Worm (Caenorhabditis elegans) whole organism, L1 larva: Measurements from ENCODE around the gene C31B8.1.

Experiments
- Y116A8C.19 ChIP-seq: sonication (generic microtip); optimal IDR thresholded peaks from 2 replicates; lab custom pipeline; 2016; ENCODE audit warnings: missing compliant biosample characterization, missing genetic modification characterization, borderline replicate concordance
- alr-1 ChIP-seq: fragments of 200-800 bp; sonication (Bioruptor generic); optimal IDR thresholded peaks from 2 replicates; lab custom pipeline; 2018; ENCODE audit warnings: borderline replicate concordance, mild to moderate bottlenecking, missing genetic modification characterization, missing compliant biosample characterization
- aly-2 ChIP-seq: fragments of 150-350 bp; optimal IDR thresholded peaks from 2 replicates; lab custom pipeline; 2014; ENCODE audit warnings: missing biosample characterization, missing genetic modification characterization
- ama-1 ChIP-seq: fragments of 150-350 bp; optimal IDR thresholded peaks from 2 replicates; lab custom pipeline; 2014
- ceh-8 ChIP-seq: fragments of 200-800 bp; sonication (Bioruptor generic); optimal IDR thresholded peaks from 2 replicates; lab custom pipeline; 2018; ENCODE audit warnings: mild to moderate bottlenecking, missing genetic modification characterization, moderate library complexity, missing compliant biosample characterization
- ces-1 ChIP-seq: fragments of 150-350 bp; optimal IDR thresholded peaks from 2 replicates; lab custom pipeline; 2014; ENCODE audit warnings: missing biosample characterization, missing genetic modification reagents, missing genetic modification characterization
- dpl-1 ChIP-seq, 3 experiments: fragments of 150-350 bp in 2 of 3; sonication (generic microtip) in 1 of 3; optimal IDR thresholded peaks; 2 replicates each; lab custom pipeline; 2014 to 2017; ENCODE audit warnings: missing biosample characterization in 3 of 3, missing genetic modification characterization in 3 of 3, missing genetic modification reagents in 3 of 3
- dsc-1 ChIP-seq: sonication (generic microtip); optimal IDR thresholded peaks from 2 replicates; lab custom pipeline; 2016; ENCODE audit warnings: mild to moderate bottlenecking, missing genetic modification characterization, missing compliant biosample characterization
- efl-3 ChIP-seq: fragments of 200-800 bp; sonication (Bioruptor generic); optimal IDR thresholded peaks from 2 replicates; lab custom pipeline; 2018; ENCODE audit warnings: mild to moderate bottlenecking, missing genetic modification characterization, missing compliant biosample characterization
- elt-2 ChIP-seq: sonication (generic microtip); optimal IDR thresholded peaks from 2 replicates; lab custom pipeline; 2016; ENCODE audit warnings: missing genetic modification characterization, mild to moderate bottlenecking, inconsistent platforms, missing compliant biosample characterization, missing genetic modification reagents
- elt-3 ChIP-seq, 6 experiments: fragments of 150-350 bp in 1 of 6; sonication (generic microtip); optimal IDR thresholded peaks; 2 replicates each; lab custom pipeline; 2017 to 2018; ENCODE audit warnings: missing biosample characterization in 6 of 6, missing genetic modification characterization in 6 of 6, inconsistent platforms in 1 of 6
- fkh-4 ChIP-seq: sonication (generic microtip); optimal IDR thresholded peaks from 2 replicates; lab custom pipeline; 2016; ENCODE audit warnings: missing compliant biosample characterization, missing genetic modification characterization, borderline replicate concordance
- fkh-8 ChIP-seq: sonication (generic microtip); optimal IDR thresholded peaks from 2 replicates; lab custom pipeline; 2016; ENCODE audit warnings: mild to moderate bottlenecking, missing genetic modification characterization, missing compliant biosample characterization
- hlh-17 ChIP-seq: fragments of 200-800 bp; sonication (Bioruptor generic); optimal IDR thresholded peaks from 2 replicates; lab custom pipeline; 2018; ENCODE audit warnings: missing genetic modification characterization, mild to moderate bottlenecking, missing compliant biosample characterization, moderate library complexity, borderline replicate concordance
- hlh-4 ChIP-seq: sonication (generic microtip); optimal IDR thresholded peaks from 2 replicates; lab custom pipeline; 2016; ENCODE audit warnings: mild to moderate bottlenecking, missing genetic modification characterization, missing compliant biosample characterization
- irx-1 ChIP-seq: sonication (generic microtip); optimal IDR thresholded peaks from 2 replicates; lab custom pipeline; 2016; ENCODE audit warnings: missing genetic modification characterization, missing compliant biosample characterization
- isw-1 ChIP-seq: fragments of 200-800 bp; sonication (Bioruptor generic); IDR thresholded peaks from 2 replicates; pipeline ENCODE4 v1.3.6; 2022; ENCODE audit warnings: missing genetic modification characterization, missing compliant biosample characterization
- jun-1 ChIP-seq: fragments of 150-350 bp; optimal IDR thresholded peaks from 2 replicates; lab custom pipeline; 2014; ENCODE audit warnings: missing biosample characterization, missing genetic modification reagents, missing genetic modification characterization
- lin-15B ChIP-seq: fragments of 150-350 bp; sonication (generic microtip); optimal IDR thresholded peaks from 3 replicates; lab custom pipeline; 2014; ENCODE audit warnings: missing biosample characterization, missing genetic modification characterization
- lin-35 ChIP-seq, 2 experiments: fragments of 150-350 bp; optimal IDR thresholded peaks; 2 replicates each; lab custom pipeline; 2014; ENCODE audit warnings: missing biosample characterization in 2 of 2, missing genetic modification characterization in 2 of 2, missing genetic modification reagents in 2 of 2
- lin-39 ChIP-seq: fragments of 150-350 bp; optimal IDR thresholded peaks from 2 replicates; lab custom pipeline; 2014; ENCODE audit warnings: missing biosample characterization, missing genetic modification reagents, missing genetic modification characterization
- lir-3 ChIP-seq: sonication (generic microtip); optimal IDR thresholded peaks from 2 replicates; lab custom pipeline; 2016; ENCODE audit warnings: mild to moderate bottlenecking, missing genetic modification characterization, moderate library complexity, missing compliant biosample characterization; ENCODE audit not compliant: poor library complexity
- mdl-1 ChIP-seq, 2 experiments: fragments of 150-350 bp; optimal IDR thresholded peaks; 2 replicates each; lab custom pipeline; 2014 to 2017; ENCODE audit warnings: missing biosample characterization in 2 of 2, missing genetic modification characterization in 2 of 2, inconsistent platforms in 1 of 2
- mep-1 ChIP-seq: fragments of 150-350 bp; optimal IDR thresholded peaks from 2 replicates; lab custom pipeline; 2014; ENCODE audit warnings: missing biosample characterization, missing genetic modification characterization
- nhr-11 ChIP-seq: fragments of 150-350 bp; optimal IDR thresholded peaks from 2 replicates; lab custom pipeline; 2014; ENCODE audit warnings: missing biosample characterization, missing genetic modification characterization
- nhr-28 ChIP-seq: fragments of 150-350 bp; optimal IDR thresholded peaks from 2 replicates; lab custom pipeline; 2014; ENCODE audit warnings: missing biosample characterization, missing genetic modification characterization
- nhr-47 ChIP-seq: sonication (generic microtip); optimal IDR thresholded peaks from 2 replicates; lab custom pipeline; 2016; ENCODE audit warnings: mild to moderate bottlenecking, missing genetic modification characterization, moderate library complexity, missing compliant biosample characterization
- nhr-76 ChIP-seq: sonication (generic microtip); optimal IDR thresholded peaks from 2 replicates; lab custom pipeline; 2017; ENCODE audit warnings: missing biosample characterization, missing genetic modification characterization
- nhr-77 ChIP-seq: fragments of 150-350 bp; optimal IDR thresholded peaks from 2 replicates; lab custom pipeline; 2014; ENCODE audit warnings: missing biosample characterization, missing genetic modification characterization
- nhr-85 ChIP-seq: sonication (generic microtip); peaks from one replicate; lab custom pipeline; 2016; ENCODE audit warnings: missing genetic modification characterization, inconsistent platforms, missing compliant biosample characterization
- nhr-90 ChIP-seq: sonication (generic microtip); optimal IDR thresholded peaks from 2 replicates; lab custom pipeline; 2016; ENCODE audit warnings: mild to moderate bottlenecking, missing genetic modification characterization, missing compliant biosample characterization; ENCODE audit not compliant: poor library complexity
- pax-3 ChIP-seq: fragments of 200-800 bp; sonication (Bioruptor generic); optimal IDR thresholded peaks from 2 replicates; lab custom pipeline; 2018; ENCODE audit warnings: mild to moderate bottlenecking, missing genetic modification characterization, moderate library complexity, missing compliant biosample characterization
- pqm-1 ChIP-seq: sonication (generic microtip); optimal IDR thresholded peaks from 3 replicates; lab custom pipeline; 2017; ENCODE audit warnings: missing biosample characterization, missing genetic modification characterization
- rnt-1 ChIP-seq: sonication (generic microtip); optimal IDR thresholded peaks from 2 replicates; lab custom pipeline; 2016; ENCODE audit warnings: mild to moderate bottlenecking, missing genetic modification characterization, moderate library complexity, missing compliant biosample characterization
- snu-23 ChIP-seq: sonication (generic microtip); optimal IDR thresholded peaks from 2 replicates; lab custom pipeline; 2016; ENCODE audit warnings: missing genetic modification characterization, missing compliant biosample characterization
- sup-37 ChIP-seq: fragments of 200-800 bp; sonication (Bioruptor generic); optimal IDR thresholded peaks from 2 replicates; lab custom pipeline; 2018; ENCODE audit warnings: mild to moderate bottlenecking, missing genetic modification characterization, missing compliant biosample characterization
- tbx-2 ChIP-seq: sonication (generic microtip); optimal IDR thresholded peaks from 2 replicates; lab custom pipeline; 2016; ENCODE audit warnings: missing genetic modification characterization, missing compliant biosample characterization
- tlp-1 ChIP-seq: fragments of 150-350 bp; optimal IDR thresholded peaks from 2 replicates; lab custom pipeline; 2014; ENCODE audit warnings: missing biosample characterization, missing genetic modification characterization
- unc-130 ChIP-seq: fragments of 150-350 bp; optimal IDR thresholded peaks from 2 replicates; lab custom pipeline; 2017; ENCODE audit warnings: missing biosample characterization, missing genetic modification characterization, inconsistent platforms
- unc-62 ChIP-seq: fragments of 150-350 bp; optimal IDR thresholded peaks from 2 replicates; lab custom pipeline; 2014; ENCODE audit warnings: missing biosample characterization, missing genetic modification reagents, missing genetic modification characterization
- unc-86 ChIP-seq: sonication (generic microtip); optimal IDR thresholded peaks from 2 replicates; lab custom pipeline; 2016; ENCODE audit warnings: missing genetic modification characterization, missing compliant biosample characterization
- xbp-1 ChIP-seq: sonication (generic microtip); optimal IDR thresholded peaks from 2 replicates; lab custom pipeline; 2016; ENCODE audit warnings: missing genetic modification characterization, missing compliant biosample characterization
- zag-1 ChIP-seq: fragments of 150-350 bp; optimal IDR thresholded peaks from 2 replicates; lab custom pipeline; 2014; ENCODE audit warnings: missing biosample characterization, missing genetic modification characterization
- ztf-4 ChIP-seq: fragments of 150-350 bp; optimal IDR thresholded peaks from 2 replicates; lab custom pipeline; 2014; ENCODE audit warnings: missing biosample characterization, missing genetic modification characterization

The C31B8.1 gene

DNA sequence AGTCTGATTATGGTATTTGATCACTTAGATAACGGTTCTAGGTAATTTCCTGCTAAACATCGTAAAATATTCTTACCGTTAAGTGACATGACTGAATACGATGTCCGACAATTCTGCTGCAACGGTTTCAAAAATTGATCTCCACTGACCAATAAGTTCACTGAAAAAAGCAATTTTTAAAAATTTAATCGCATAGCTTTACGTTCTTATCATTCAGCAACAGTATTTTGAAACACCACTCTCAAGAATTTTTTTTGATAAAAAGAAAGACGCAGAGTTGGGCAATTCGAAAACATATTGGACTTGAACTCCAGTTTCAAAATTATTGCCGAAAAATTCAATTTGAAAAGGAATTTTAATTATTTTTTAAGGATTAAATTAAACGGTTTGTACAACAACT lies 3.8 kb upstream of the C31B8.1 start, which contains the start of gene C31B8.12:
C31B8.12 (minus strand) TSS at position 101 of the 400 bp plus-strand sequence.
- TF ChIP-seq lin-39 (no peak), isw-1 (GFP tag; lab: Robert Waterston, UW) (no peak), alr-1 (tag; lab: Kevin White, UChicago) (no peak), ztf-4 (tag; lab: Kevin White, UChicago) (no peak), efl-3 (GFP tag; lab: Kevin White, UChicago) (no peak), unc-130 (tag; lab: Kevin White, UChicago) (no peak), jun-1 (tag; lab: Kevin White, UChicago) (no peak), Y116A8C.19 (tag; lab: Kevin White, UChicago) (no peak), nhr-11 (no peak), hlh-4 (no peak), nhr-47 (no peak), fkh-4 (tag; lab: Kevin White, UChicago) (no peak), zag-1 (tag; lab: Kevin White, UChicago) (no peak), dsc-1 (tag; lab: Kevin White, UChicago) (no peak), ama-1 (no peak)
- TF ChIP-seq, all 84 proteins: peak for 0

DNA sequence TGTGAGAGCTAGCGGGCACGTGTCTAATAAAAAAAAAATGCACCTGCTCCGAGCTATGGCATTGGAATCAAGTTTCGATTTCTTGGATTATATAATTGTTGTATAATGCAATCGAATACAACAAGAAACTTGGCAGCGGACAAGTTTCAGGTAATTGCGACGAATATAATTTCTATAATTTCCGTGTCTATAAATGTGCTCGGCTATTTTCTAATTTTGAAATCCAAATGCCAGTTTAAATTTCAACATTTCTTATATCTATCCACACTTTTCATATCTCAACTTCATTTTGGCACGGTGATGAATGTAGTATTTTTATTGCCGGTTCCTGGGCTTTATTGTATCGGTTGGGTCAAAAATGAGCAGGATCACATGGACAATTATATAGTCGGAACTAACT lies 1.6 kb upstream of the C31B8.1 start, which contains the start of gene C31B8.16:
C31B8.16 (plus strand) TSS at position 301 of the 400 bp plus-strand sequence.
- TF ChIP-seq dpl-1 (GFP tag; optimal IDR thresholded peaks at IDR 0.05; lab: Kevin White, UChicago), result no peak
- no peak for TF ChIP-seq mdl-1 (tag; optimal IDR thresholded peaks at IDR 0.05; lab: Kevin White, UChicago)
- no peak for TF ChIP-seq fkh-8 (tag; lab: Kevin White, UChicago)
- no peak for TF ChIP-seq pax-3 (tag; lab: Kevin White, UChicago)
- no peak for TF ChIP-seq lin-15B
- TF ChIP-seq nhr-90 (tag; lab: Kevin White, UChicago), result no peak
- TF ChIP-seq xbp-1, result no peak
- TF ChIP-seq hlh-17 (GFP tag; lab: Kevin White, UChicago), result no peak
- TF ChIP-seq tlp-1 (tag; lab: Kevin White, UChicago), result no peak
- TF ChIP-seq nhr-85, result no peak
- TF ChIP-seq irx-1 (tag; lab: Kevin White, UChicago), result no peak
- TF ChIP-seq snu-23, result no peak
- no peak for TF ChIP-seq nhr-28 (tag; lab: Kevin White, UChicago)
- no peak for TF ChIP-seq elt-2 (tag; lab: Kevin White, UChicago)
- no peak for TF ChIP-seq unc-86
- no peak for TF ChIP-seq mep-1 (tag; lab: Kevin White, UChicago)
- no peak for TF ChIP-seq elt-3 (tag; optimal IDR thresholded peaks at IDR 0.05; lab: Kevin White, UChicago)

DNA sequence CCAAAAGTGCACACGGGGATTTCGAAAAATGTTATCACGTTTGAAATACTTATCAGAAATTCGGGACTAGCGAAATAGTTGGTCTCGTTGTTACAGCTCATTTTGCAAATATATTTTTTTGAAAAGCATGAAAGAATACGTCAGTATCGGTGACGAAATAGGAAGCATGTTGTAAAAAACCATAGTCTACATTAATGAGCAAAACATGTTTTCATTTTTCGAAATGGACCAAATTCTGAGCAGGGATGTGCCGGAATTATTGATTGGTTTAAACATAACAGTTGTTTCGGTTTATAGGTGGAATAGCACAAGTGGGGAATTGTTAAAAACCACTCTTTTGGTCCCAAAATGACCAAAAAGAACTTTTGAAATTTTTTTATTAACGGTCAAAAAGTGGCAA lies 2.7 kb downstream of the C31B8.1 start, which contains the start of gene srh-247:
srh-247 (minus strand) TSS at position 101 of the 400 bp plus-strand sequence.
- TF ChIP-seq sup-37 (GFP tag; lab: Kevin White, UChicago) (no peak), rnt-1 (tag; lab: Kevin White, UChicago) (no peak), lir-3 (tag; lab: Kevin White, UChicago) (no peak), aly-2 (no peak), unc-62 (GFP tag; lab: Kevin White, UChicago) (no peak), pqm-1 (tag; lab: Kevin White, UChicago) (no peak), ceh-8 (GFP tag; lab: Kevin White, UChicago) (no peak), nhr-90 (tag; lab: Kevin White, UChicago) (no peak), nhr-76 (tag; lab: Kevin White, UChicago) (no peak), zag-1 (tag; lab: Kevin White, UChicago) (no peak), lin-35 (GFP tag; optimal IDR thresholded peaks at IDR 0.05; lab: Kevin White, UChicago) (no peak), nhr-77 (tag; lab: Kevin White, UChicago) (no peak), pax-3 (tag; lab: Kevin White, UChicago) (no peak), ces-1 (GFP tag; lab: Kevin White, UChicago) (no peak), tbx-2 (tag; lab: Kevin White, UChicago) (no peak)
